ENCODE assay signal across 1 worm cellular context in the genomic region with DNA sequence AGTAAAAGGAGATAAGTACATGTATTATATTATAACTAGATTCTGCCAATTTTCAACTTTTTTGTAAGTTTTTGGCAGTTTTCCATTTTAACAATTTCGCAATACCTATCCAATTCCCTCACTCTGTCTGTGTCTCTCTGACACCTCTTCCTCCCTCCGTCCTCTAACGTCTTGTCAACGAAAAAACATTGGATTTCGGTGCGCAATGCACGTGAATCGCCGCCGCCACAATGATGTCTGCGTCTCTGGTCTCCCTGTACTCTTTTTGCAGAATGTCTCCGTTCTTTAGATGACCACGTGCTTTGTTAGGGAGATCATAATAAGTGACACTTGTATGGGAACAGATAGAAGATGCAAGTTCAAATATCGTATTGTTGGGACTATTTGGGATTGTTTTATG.
TF ChIP-seq lines count a peak whose summit lies in the region.

No protein-coding gene starts in this region.

TF ChIP-seq in whole organism, L1 larva, 84 proteins besides CTCF, POLR2A, EP300 and RAD21 (continued from another document):
- TF ChIP-seq nhr-237 (tag; optimal IDR thresholded peaks at IDR 0.05; lab: Kevin White, UChicago) (peak; percentile 86), lin-14 (GFP tag; optimal IDR thresholded peaks at IDR 0.05; lab: Kevin White, UChicago) (peak; percentile 100), zag-1 (tag; optimal IDR thresholded peaks at IDR 0.05; lab: Kevin White, UChicago) (no peak), ces-1 (GFP tag; optimal IDR thresholded peaks at IDR 0.05; lab: Kevin White, UChicago) (no peak), nhr-77 (tag; optimal IDR thresholded peaks at IDR 0.05; lab: Kevin White, UChicago) (peak; percentile 92), pax-3 (tag; optimal IDR thresholded peaks at IDR 0.05; lab: Kevin White, UChicago) (peak; percentile 89), efl-3 (GFP tag; optimal IDR thresholded peaks at IDR 0.05; lab: Kevin White, UChicago) (no peak), dsc-1 (tag; optimal IDR thresholded peaks at IDR 0.05; lab: Kevin White, UChicago) (peak; percentile 83), snu-23 (GFP tag; optimal IDR thresholded peaks at IDR 0.05; lab: Kevin White, UChicago) (peak; percentile 98), tbx-2 (tag; optimal IDR thresholded peaks at IDR 0.05; lab: Kevin White, UChicago) (peak; percentile 98), unc-98 (GFP tag; IDR thresholded peaks at IDR 0.05; lab: Robert Waterston, UW) (peak; percentile 30; the same call in 1 of the 2 replicates), ama-1 (optimal IDR thresholded peaks at IDR 0.05; lab: Kevin White, UChicago) (peak; percentile 35), skn-1 (tag; optimal IDR thresholded peaks at IDR 0.05; lab: Kevin White, UChicago) (peak; percentile 85), elt-3 (tag; optimal IDR thresholded peaks at IDR 0.05; lab: Kevin White, UChicago) (peak in 5 of 6 experiments; percentile 62 to 97 (median 90)), nhr-76 (tag; optimal IDR thresholded peaks at IDR 0.05; lab: Kevin White, UChicago) (peak; percentile 76), ets-5 (GFP tag; IDR thresholded peaks at IDR 0.05; lab: Robert Waterston, UW) (no peak), nhr-85 (tag; lab: Kevin White, UChicago) (peak; percentile 100), ceh-82 (tag; optimal IDR thresholded peaks at IDR 0.05; lab: Kevin White, UChicago) (peak; percentile 72 to 89 (median 88)), xbp-1 (tag; optimal IDR thresholded peaks at IDR 0.05; lab: Kevin White, UChicago) (peak; percentile 90), nhr-11 (tag; optimal IDR thresholded peaks at IDR 0.05; lab: Kevin White, UChicago) (peak; percentile 68), C34B4.2 (tag; optimal IDR thresholded peaks at IDR 0.05; lab: Kevin White, UChicago) (no peak), mab-9 (GFP tag; IDR thresholded peaks at IDR 0.05; lab: Robert Waterston, UW) (peak; percentile 37; the same call in 1 of the 2 replicates)
